Worm (Caenorhabditis elegans): ENCODE measurements around the gene mct-5.

ce11 chrII:7131871-7132693 lies 33.7 kb upstream of the mct-5 start, which contains the start of the genes T07F8.4 and gld-3:
- TF ChIP-seq lin-13 (GFP tag; optimal IDR thresholded peaks at IDR 0.05) (no peak), unc-86 (tag; optimal IDR thresholded peaks at IDR 0.05) (no peak), elt-3 (tag; optimal IDR thresholded peaks at IDR 0.05) (no peak), C04F5.9 (tag; optimal IDR thresholded peaks at IDR 0.05) (no peak), nhr-77 (tag; optimal IDR thresholded peaks at IDR 0.05) (no peak), pqm-1 (tag; optimal IDR thresholded peaks at IDR 0.05) (no peak)

All from whole organism, L1 larva.